Fruit fly (Drosophila melanogaster): ENCODE results near the gene CG3726.

DNA sequence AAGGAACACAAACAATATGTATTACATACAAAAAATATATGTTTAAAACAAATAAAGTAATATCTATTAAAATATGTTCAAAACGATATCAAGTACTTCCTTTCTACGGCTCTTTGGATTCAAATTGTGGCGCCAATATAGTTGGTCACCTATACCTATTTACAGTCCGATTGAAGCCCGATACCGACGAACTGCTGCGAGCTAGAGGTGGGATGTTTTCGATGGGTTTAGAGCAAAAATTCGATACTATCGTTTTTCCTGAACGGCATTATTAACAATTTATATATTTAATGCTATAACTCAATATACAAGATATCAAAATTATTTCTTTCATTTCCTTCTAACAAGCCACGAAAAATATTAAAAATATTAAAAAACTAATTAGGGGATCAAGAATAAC, 24.9 kb downstream of the CG3726 start:
- TF ChIP-seq CG8478 (optimal IDR thresholded peaks at IDR 0.05) (no peak), CTCF (optimal IDR thresholded peaks at IDR 0.05) (no peak)
